Fruit fly (Drosophila melanogaster): ENCODE measurements around the gene CG17568.

Gene CG17568

dm6 chr2L:19158005-19158666, 23.4 kb downstream of the CG17568 start (continued):
- TF ChIP-seq vfl (GFP tag; optimal IDR thresholded peaks at IDR 0.05) (peak; percentile 4), kay (GFP tag; optimal IDR thresholded peaks at IDR 0.05) (no peak), BEAF-32 (GFP tag; optimal IDR thresholded peaks at IDR 0.05) (no peak), D19A (tag; optimal IDR thresholded peaks at IDR 0.05) (peak; percentile 48), nmo (GFP tag; optimal IDR thresholded peaks at IDR 0.05) (no peak), Oli (tag; optimal IDR thresholded peaks at IDR 0.05) (no peak), CkIIα-i1 (GFP tag; IDR thresholded peaks at IDR 0.05) (no peak), CG9817 (tag; optimal IDR thresholded peaks at IDR 0.05) (no peak), pita (GFP tag; optimal IDR thresholded peaks at IDR 0.05) (no peak), Opbp (GFP tag; IDR thresholded peaks at IDR 0.05; ENCODE audit: partially characterized antibody) (peak; percentile 44; the same call in 1 of the 3 replicates), YL-1 (GFP tag; optimal IDR thresholded peaks at IDR 0.05) (peak; percentile 3), eve (GFP tag; optimal IDR thresholded peaks at IDR 0.05) (no peak), Lpt (GFP tag; optimal IDR thresholded peaks at IDR 0.05) (no peak), CG3838 (GFP tag; optimal IDR thresholded peaks at IDR 0.05) (no peak), CG7556 (GFP tag; optimal IDR thresholded peaks at IDR 0.05) (no peak), slou (GFP tag; optimal IDR thresholded peaks at IDR 0.05) (no peak), Dref (GFP tag; IDR thresholded peaks at IDR 0.05) (no peak), CG1529 (GFP tag; optimal IDR thresholded peaks at IDR 0.05) (no peak), vvl (GFP tag; IDR thresholded peaks at IDR 0.05) (peak; percentile 47; the same call in 1 of the 2 replicates), Doc3 (GFP tag; IDR thresholded peaks at IDR 0.05; ENCODE audit: partially characterized antibody) (no peak), tin (GFP tag; optimal IDR thresholded peaks at IDR 0.05) (no peak), CG6272 (GFP tag; IDR thresholded peaks at IDR 0.05) (no peak), D (optimal IDR thresholded peaks at IDR 0.05) (peak; percentile 45), D (GFP tag; optimal IDR thresholded peaks at IDR 0.05) (no peak), CG12744 (GFP tag; optimal IDR thresholded peaks at IDR 0.05) (no peak), CG7963 (GFP tag; IDR thresholded peaks at IDR 0.05; ENCODE audit: partially characterized antibody) (0 out of 3 replicates have a peak, but pooled peaks have one; percentile 34), CG33213 (GFP tag; optimal IDR thresholded peaks at IDR 0.05) (peak; percentile 40), bigmax (GFP tag; optimal IDR thresholded peaks at IDR 0.05) (peak; percentile 39), Deaf1 (tag; optimal IDR thresholded peaks at IDR 0.05) (peak; percentile 86), CG7271 (tag; optimal IDR thresholded peaks at IDR 0.05) (peak; percentile 30), Dek (tag; optimal IDR thresholded peaks at IDR 0.05) (peak; percentile 44), caup (GFP tag; optimal IDR thresholded peaks at IDR 0.05; ENCODE audit: severe bottlenecking) (peak; percentile 56), slbo (GFP tag; IDR thresholded peaks at IDR 0.05) (no peak), fru (optimal IDR thresholded peaks at IDR 0.05) (no peak), tio (GFP tag; optimal IDR thresholded peaks at IDR 0.05) (no peak), CG13894 (tag; optimal IDR thresholded peaks at IDR 0.05) (peak; percentile 73), CG10543 (GFP tag; optimal IDR thresholded peaks at IDR 0.05) (peak; percentile 85), Sry-δ (GFP tag; optimal IDR thresholded peaks at IDR 0.05) (no peak), CG10431 (GFP tag; optimal IDR thresholded peaks at IDR 0.05) (peak; percentile 20), CG11398 (GFP tag; optimal IDR thresholded peaks at IDR 0.05) (no peak), run (tag; optimal IDR thresholded peaks at IDR 0.05) (peak; percentile 21), CG9437 (GFP tag; optimal IDR thresholded peaks at IDR 0.05) (peak; percentile 10), CG4617 (GFP tag; optimal IDR thresholded peaks at IDR 0.05; ENCODE audit: borderline replicate concordance) (no peak), hbn (GFP tag; IDR thresholded peaks at IDR 0.05; ENCODE audit: partially characterized antibody) (0 out of 2 replicates have a peak, but pooled peaks have one; percentile 16), mld (GFP tag; IDR thresholded peaks at IDR 0.05; ENCODE audit: partially characterized antibody) (no peak), yki (optimal IDR thresholded peaks at IDR 0.05) (peak; percentile 52), gsb-n (tag; optimal IDR thresholded peaks at IDR 0.05) (peak; percentile 51), ATbp (GFP tag; optimal IDR thresholded peaks at IDR 0.05) (no peak), CG2202 (tag; optimal IDR thresholded peaks at IDR 0.05) (peak; percentile 8), crp (GFP tag; optimal IDR thresholded peaks at IDR 0.05) (no peak)
